Worm (Caenorhabditis elegans): ENCODE measurements around the gene srh-68.

DNA sequence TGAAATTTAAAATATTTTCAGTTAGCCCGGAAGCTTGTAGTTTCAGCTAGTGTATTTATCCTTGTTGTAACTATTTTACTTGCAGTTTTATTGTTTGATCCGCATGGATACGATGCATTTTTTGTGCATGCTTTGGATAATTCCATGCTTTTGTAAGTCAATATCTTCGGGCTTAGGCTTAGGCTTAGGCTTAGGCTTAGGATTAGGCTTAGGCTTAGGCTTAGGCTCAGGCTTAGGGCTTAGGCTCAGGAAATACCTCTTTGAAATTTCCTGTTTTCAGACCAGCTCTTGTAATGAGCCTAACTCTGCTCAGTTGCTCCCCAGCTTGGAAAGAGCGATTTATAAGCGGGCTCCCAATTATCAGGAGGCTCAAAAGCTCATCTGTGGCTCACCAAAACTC is 40.1 kb upstream of the srh-68 start, which contains the start of gene srg-16:
- TF ChIP-seq unc-130 (GFP tag; optimal IDR thresholded peaks at IDR 0.05) (no peak), ces-1 (GFP tag; optimal IDR thresholded peaks at IDR 0.05) (no peak), nhr-11 (tag; optimal IDR thresholded peaks at IDR 0.05) (no peak), aly-2 (tag; optimal IDR thresholded peaks at IDR 0.05) (no peak)
